Worm (Caenorhabditis elegans) whole organism, late embryonic: ENCODE data around the gene F13A2.2.

Experiments used
- F13H6.1 ChIP-seq: sonication (generic microtip); optimal IDR thresholded peaks from 2 replicates; lab custom pipeline; 2016; ENCODE audit warnings: missing genetic modification characterization, missing compliant biosample characterization
- K02D7.2 ChIP-seq: sonication (generic microtip); optimal IDR thresholded peaks from 2 replicates; lab custom pipeline; 2017; ENCODE audit warnings: mild to moderate bottlenecking, missing genetic modification characterization, missing compliant biosample characterization
- ama-1 ChIP-seq: fragments of 150-350 bp; optimal IDR thresholded peaks from 2 replicates; lab custom pipeline; 2014
- ceh-14 ChIP-seq: sonication (generic microtip); optimal IDR thresholded peaks from 2 replicates; lab custom pipeline; 2016; ENCODE audit warnings: missing genotype, missing genetic modification characterization, missing compliant biosample characterization
- ceh-18 ChIP-seq: sonication (generic microtip); optimal IDR thresholded peaks from 2 replicates; lab custom pipeline; 2016; ENCODE audit warnings: missing genetic modification characterization, missing compliant biosample characterization
- ceh-19 ChIP-seq: fragments of 200-800 bp; sonication (Bioruptor generic); optimal IDR thresholded peaks from 2 replicates; lab custom pipeline; 2018; ENCODE audit warnings: mild to moderate bottlenecking, missing genetic modification characterization, missing compliant biosample characterization
- ceh-2 ChIP-seq: sonication (generic microtip); optimal IDR thresholded peaks from 2 replicates; lab custom pipeline; 2016; ENCODE audit warnings: missing genotype, missing genetic modification characterization, missing compliant biosample characterization
- ceh-22 ChIP-seq: sonication (generic microtip); optimal IDR thresholded peaks from 2 replicates; lab custom pipeline; 2017; ENCODE audit warnings: missing biosample characterization, missing genetic modification characterization
- ceh-24 ChIP-seq: sonication (generic microtip); optimal IDR thresholded peaks from 2 replicates; lab custom pipeline; 2016; ENCODE audit warnings: mild to moderate bottlenecking, missing genetic modification characterization, missing compliant biosample characterization
- ceh-30 ChIP-seq: fragments of 150-350 bp; optimal IDR thresholded peaks from 2 replicates; lab custom pipeline; 2014; ENCODE audit warnings: missing biosample characterization, missing genetic modification characterization
- ceh-31 ChIP-seq: sonication (generic microtip); optimal IDR thresholded peaks from 2 replicates; lab custom pipeline; 2016; ENCODE audit warnings: missing genetic modification characterization, missing compliant biosample characterization
- ceh-34 ChIP-seq: sonication (generic microtip); optimal IDR thresholded peaks from 2 replicates; lab custom pipeline; 2016; ENCODE audit warnings: mild to moderate bottlenecking, missing genetic modification characterization, missing compliant biosample characterization
- ceh-45 ChIP-seq: fragments of 200-800 bp; sonication (Bioruptor generic); IDR thresholded peaks from 2 replicates; pipeline ENCODE4 v1.3.6; 2022; ENCODE audit warnings: missing genetic modification reagents, missing genetic modification characterization, missing compliant biosample characterization
- ceh-48 ChIP-seq: sonication (generic microtip); optimal IDR thresholded peaks from 2 replicates; lab custom pipeline; 2016; ENCODE audit warnings: missing genetic modification characterization, inconsistent platforms, missing compliant biosample characterization
- ceh-6 ChIP-seq: fragments of 200-800 bp; sonication (Bioruptor generic); optimal IDR thresholded peaks from 2 replicates; lab custom pipeline; 2018; ENCODE audit warnings: mild to moderate bottlenecking, missing genetic modification characterization, missing compliant biosample characterization
- ceh-9 ChIP-seq: sonication (generic microtip); optimal IDR thresholded peaks from 2 replicates; lab custom pipeline; 2016; ENCODE audit warnings: mild to moderate bottlenecking, missing genetic modification characterization, inconsistent platforms, missing compliant biosample characterization
- dmd-4 ChIP-seq: sonication (generic microtip); optimal IDR thresholded peaks from 2 replicates; lab custom pipeline; 2016; ENCODE audit warnings: borderline replicate concordance, missing genetic modification characterization, missing compliant biosample characterization
- elt-2 ChIP-seq: sonication (generic microtip); optimal IDR thresholded peaks from 2 replicates; lab custom pipeline; 2016; ENCODE audit warnings: missing genetic modification reagents, missing genetic modification characterization, missing compliant biosample characterization
- eyg-1 ChIP-seq: sonication (generic microtip); optimal IDR thresholded peaks from 2 replicates; lab custom pipeline; 2016; ENCODE audit warnings: missing genotype, missing genetic modification characterization, missing compliant biosample characterization
- fax-1 ChIP-seq: sonication (generic microtip); optimal IDR thresholded peaks from 2 replicates; lab custom pipeline; 2016; ENCODE audit warnings: missing genotype, missing genetic modification characterization, missing compliant biosample characterization
- fkh-10 ChIP-seq: fragments of 150-350 bp; optimal IDR thresholded peaks from 2 replicates; lab custom pipeline; 2014; ENCODE audit warnings: missing biosample characterization, missing genetic modification reagents, missing genetic modification characterization
- hlh-13 ChIP-seq: fragments of 200-800 bp; sonication (Bioruptor generic); optimal IDR thresholded peaks from 2 replicates; lab custom pipeline; 2018; ENCODE audit warnings: mild to moderate bottlenecking, missing genetic modification characterization, missing compliant biosample characterization
- hlh-15 ChIP-seq: sonication (generic microtip); optimal IDR thresholded peaks from 2 replicates; lab custom pipeline; 2016; ENCODE audit warnings: missing genetic modification characterization, missing compliant biosample characterization
- hlh-8 ChIP-seq: sonication (generic microtip); optimal IDR thresholded peaks from 2 replicates; lab custom pipeline; 2016; ENCODE audit warnings: missing genotype, missing genetic modification characterization, missing compliant biosample characterization
- lin-11 ChIP-seq: fragments of 200-800 bp; sonication (Bioruptor generic); optimal IDR thresholded peaks from 2 replicates; lab custom pipeline; 2018; ENCODE audit warnings: mild to moderate bottlenecking, missing genetic modification characterization, missing compliant biosample characterization
- mec-3 ChIP-seq: sonication (generic microtip); optimal IDR thresholded peaks from 2 replicates; lab custom pipeline; 2016; ENCODE audit warnings: borderline replicate concordance, missing genetic modification characterization, missing compliant biosample characterization
- nfya-1 ChIP-seq: sonication (generic microtip); optimal IDR thresholded peaks from 2 replicates; lab custom pipeline; 2017; ENCODE audit warnings: missing genetic modification characterization, mild to moderate bottlenecking, missing compliant biosample characterization, antibody characterized with exemption, moderate library complexity
- pat-9 ChIP-seq: fragments of 200-800 bp; sonication (Bioruptor generic); optimal IDR thresholded peaks from 2 replicates; lab custom pipeline; 2018; ENCODE audit warnings: mild to moderate bottlenecking, missing genetic modification characterization, moderate library complexity, missing compliant biosample characterization
- pax-1 ChIP-seq: fragments of 150-350 bp; optimal IDR thresholded peaks from 2 replicates; lab custom pipeline; 2014; ENCODE audit warnings: missing biosample characterization, missing genetic modification characterization
- pha-2 ChIP-seq: sonication (generic microtip); optimal IDR thresholded peaks from 2 replicates; lab custom pipeline; 2017; ENCODE audit warnings: mild to moderate bottlenecking, missing genetic modification characterization, missing compliant biosample characterization
- pqm-1 ChIP-seq: sonication (generic microtip); optimal IDR thresholded peaks from 2 replicates; lab custom pipeline; 2016; ENCODE audit warnings: missing genetic modification characterization, missing compliant biosample characterization
- pros-1 ChIP-seq: fragments of 150-350 bp; optimal IDR thresholded peaks from 2 replicates; lab custom pipeline; 2014; ENCODE audit warnings: missing biosample characterization, missing genetic modification reagents, missing genetic modification characterization
- rnt-1 ChIP-seq: sonication (generic microtip); optimal IDR thresholded peaks from 2 replicates; lab custom pipeline; 2016; ENCODE audit warnings: missing genetic modification characterization, missing compliant biosample characterization
- syd-9 ChIP-seq: sonication (generic microtip); optimal IDR thresholded peaks from 2 replicates; lab custom pipeline; 2016; ENCODE audit warnings: mild to moderate bottlenecking, missing genetic modification characterization, moderate library complexity, missing compliant biosample characterization
- tbx-2 ChIP-seq: sonication (generic microtip); optimal IDR thresholded peaks from 2 replicates; lab custom pipeline; 2016; ENCODE audit warnings: missing genetic modification characterization, missing compliant biosample characterization
- unc-3 ChIP-seq, 2 experiments: fragments of 200-800 bp in 1 of 2; sonication (Bioruptor generic) in 1 of 2; sonication (generic microtip) in 1 of 2; conservative IDR thresholded peaks in 1 of 2; optimal IDR thresholded peaks in 1 of 2; 2 replicates each; pipeline versions ENCODE4 v1.3.6 to Lab custom; 2016 to 2022; ENCODE audit warnings: missing compliant biosample characterization in 2 of 2, missing genetic modification characterization in 2 of 2, missing genetic modification reagents in 1 of 2
- unc-42 ChIP-seq: sonication (generic microtip); optimal IDR thresholded peaks from 2 replicates; lab custom pipeline; 2016; ENCODE audit warnings: missing genotype, missing genetic modification characterization, missing compliant biosample characterization
- unc-86 ChIP-seq: sonication (generic microtip); optimal IDR thresholded peaks from 2 replicates; lab custom pipeline; 2016; ENCODE audit warnings: missing genetic modification characterization, missing compliant biosample characterization
- zip-5 ChIP-seq: sonication (generic microtip); optimal IDR thresholded peaks from 2 replicates; lab custom pipeline; 2016; ENCODE audit warnings: missing genetic modification characterization, missing compliant biosample characterization

F13A2.2 gene

ce11 chrV:4357369-4357768 is 27.0 kb downstream of the F13A2.2 start:
- TF ChIP-seq ceh-31 (tag; lab: Kevin White, UChicago) (peak; percentile 61), ceh-19 (GFP tag; lab: Kevin White, UChicago) (no peak), rnt-1 (tag; lab: Kevin White, UChicago) (no peak), ceh-24 (tag; lab: Kevin White, UChicago) (no peak), fax-1 (tag; lab: Kevin White, UChicago) (no peak), ceh-14 (tag; lab: Kevin White, UChicago) (peak; percentile 75), unc-42 (tag; lab: Kevin White, UChicago) (peak; percentile 99)

ce11 chrV:4356047-4356612 is 28.3 kb downstream of the F13A2.2 start:
- TF ChIP-seq unc-42 (tag; lab: Kevin White, UChicago) (peak; percentile 85), unc-3 (GFP tag; conservative IDR thresholded peaks at IDR 0.05; lab: Robert Waterston, UW) (no peak), unc-3 (tag; optimal IDR thresholded peaks at IDR 0.05; lab: Kevin White, UChicago) (no peak), ceh-31 (tag; lab: Kevin White, UChicago) (no peak), ceh-34 (peak; percentile 59), ceh-30 (tag; lab: Kevin White, UChicago) (no peak), lin-11 (tag; lab: Kevin White, UChicago) (no peak)
- TF ChIP-seq, all 69 proteins: peak for 2

- TF ChIP-seq ceh-22 (tag; lab: Kevin White, UChicago) (no peak), pqm-1 (tag; lab: Kevin White, UChicago) (no peak), ceh-31 (tag; lab: Kevin White, UChicago) (peak; percentile 40), elt-2 (tag; lab: Kevin White, UChicago) (peak; percentile 9), pax-1 (tag; lab: Kevin White, UChicago) (peak; percentile 26), tbx-2 (tag; lab: Kevin White, UChicago) (peak; percentile 29), nfya-1 (peak; percentile 55)
Measured at ce11 chrV:4346799-4347198, 37.6 kb downstream of the F13A2.2 start, which contains the start of gene mcm-7. mcm-7 (plus strand) TSS chrV:4347166.

ce11 chrV:4346325-4346724 is 38.1 kb downstream of the F13A2.2 start, which contains the start of gene hpo-18:
hpo-18 (minus strand) TSS chrV:4346425.
- TF ChIP-seq ceh-31 (tag; lab: Kevin White, UChicago) (no peak), hlh-8 (no peak)

ce11 chrV:4345714-4346113 is 38.7 kb downstream of the F13A2.2 start, which contains the start of gene figl-1:
figl-1 (minus strand) TSS chrV:4345999.
- no peak for TF ChIP-seq F13H6.1
- TF ChIP-seq unc-42 (tag; lab: Kevin White, UChicago) = no peak
- TF ChIP-seq ceh-34 = no peak
- TF ChIP-seq eyg-1 (tag; lab: Kevin White, UChicago) = no peak
- TF ChIP-seq ceh-19 (GFP tag; lab: Kevin White, UChicago) = no peak
- TF ChIP-seq hlh-8 = no peak
- TF ChIP-seq dmd-4 (tag; lab: Kevin White, UChicago) = no peak
- TF ChIP-seq zip-5 (tag; lab: Kevin White, UChicago) = no peak
- no peak for TF ChIP-seq fkh-10 (GFP tag; lab: Kevin White, UChicago)
- TF ChIP-seq hlh-13 = no peak
- TF ChIP-seq pros-1 = no peak
- TF ChIP-seq K02D7.2 = no peak

ce11 chrV:4341736-4342135 is 42.6 kb downstream of the F13A2.2 start:
- TF ChIP-seq ceh-18 (tag; lab: Kevin White, UChicago) = no peak
- TF ChIP-seq mec-3 = no peak
- TF ChIP-seq ceh-48 (tag; lab: Kevin White, UChicago) = no peak
- no peak for TF ChIP-seq ceh-9 (tag; lab: Kevin White, UChicago)
- no peak for TF ChIP-seq ceh-19 (GFP tag; lab: Kevin White, UChicago)
- TF ChIP-seq hlh-13 = no peak
- TF ChIP-seq F13H6.1 = no peak
- TF ChIP-seq K02D7.2 = no peak
- no peak for TF ChIP-seq hlh-15 (tag; lab: Kevin White, UChicago)
- TF ChIP-seq ceh-45 (GFP tag; lab: Robert Waterston, UW) = no peak
- TF ChIP-seq syd-9 (tag; lab: Kevin White, UChicago) = no peak
- no peak for TF ChIP-seq ceh-24 (tag; lab: Kevin White, UChicago)
- TF ChIP-seq hlh-8 = no peak
- TF ChIP-seq ceh-6 (GFP tag; lab: Kevin White, UChicago) = no peak
- TF ChIP-seq unc-86 (tag; lab: Kevin White, UChicago) = no peak
- no peak for TF ChIP-seq ama-1 (lab: Kevin White, UChicago)
- TF ChIP-seq ceh-2 (tag; lab: Kevin White, UChicago) = no peak
- TF ChIP-seq eyg-1 (tag; lab: Kevin White, UChicago) = no peak
- no peak for TF ChIP-seq pat-9 (tag; lab: Kevin White, UChicago)
- no peak for TF ChIP-seq pha-2 (tag; lab: Kevin White, UChicago)
